Worm (Caenorhabditis elegans) whole organism, L2 larva: ENCODE measurements around the gene K02E11.6.

Experiments
- R02D3.7 ChIP-seq: fragments of 150-350 bp; optimal IDR thresholded peaks from 2 replicates; lab custom pipeline; 2014; ENCODE audit warnings: missing biosample characterization, missing genetic modification characterization
- fos-1 ChIP-seq: fragments of 150-350 bp; optimal IDR thresholded peaks from 2 replicates; lab custom pipeline; 2014; ENCODE audit warnings: missing biosample characterization, missing genetic modification characterization
- nhr-11 ChIP-seq: fragments of 150-350 bp; optimal IDR thresholded peaks from 2 replicates; lab custom pipeline; 2014; ENCODE audit warnings: missing biosample characterization, missing genetic modification characterization
- nhr-6 ChIP-seq: fragments of 150-350 bp; optimal IDR thresholded peaks from 2 replicates; lab custom pipeline; 2014; ENCODE audit warnings: missing biosample characterization, missing genetic modification characterization
- nhr-77 ChIP-seq: fragments of 150-350 bp; optimal IDR thresholded peaks from 2 replicates; lab custom pipeline; 2014; ENCODE audit warnings: missing biosample characterization, missing genetic modification characterization
- skn-1 ChIP-seq: sonication (generic microtip); optimal IDR thresholded peaks from 2 replicates; lab custom pipeline; 2017; ENCODE audit warnings: missing biosample characterization, missing genetic modification characterization
- sma-3 ChIP-seq: sonication (generic microtip); optimal IDR thresholded peaks from 2 replicates; lab custom pipeline; 2016; ENCODE audit warnings: missing genetic modification reagents, missing genetic modification characterization, missing compliant biosample characterization
- sma-9 ChIP-seq, 2 experiments: fragments of 150-350 bp in 1 of 2; sonication (generic microtip) in 1 of 2; optimal IDR thresholded peaks; 2 replicates each; lab custom pipeline; 2014 to 2016; ENCODE audit warnings: missing genetic modification characterization in 2 of 2, mild to moderate bottlenecking in 1 of 2, missing biosample characterization in 1 of 2, missing compliant biosample characterization in 1 of 2, missing genetic modification reagents in 1 of 2, moderate library complexity in 1 of 2
- unc-55 ChIP-seq: fragments of 150-350 bp; sonication (generic microtip); optimal IDR thresholded peaks from 3 replicates; lab custom pipeline; 2014; ENCODE audit warnings: missing biosample characterization, missing genetic modification reagents, missing genetic modification characterization
- unc-62 ChIP-seq: fragments of 150-350 bp; optimal IDR thresholded peaks from 2 replicates; lab custom pipeline; 2014; ENCODE audit warnings: missing biosample characterization, missing genetic modification reagents, missing genetic modification characterization
- zag-1 ChIP-seq: fragments of 150-350 bp; optimal IDR thresholded peaks from 2 replicates; lab custom pipeline; 2014; ENCODE audit warnings: missing biosample characterization, missing genetic modification characterization
- ztf-1 ChIP-seq: fragments of 200-800 bp; sonication (Bioruptor generic); conservative IDR thresholded peaks from 2 replicates; pipeline ENCODE4 v1.3.6; 2022; ENCODE audit warnings: missing genetic modification characterization, missing compliant biosample characterization

DNA sequence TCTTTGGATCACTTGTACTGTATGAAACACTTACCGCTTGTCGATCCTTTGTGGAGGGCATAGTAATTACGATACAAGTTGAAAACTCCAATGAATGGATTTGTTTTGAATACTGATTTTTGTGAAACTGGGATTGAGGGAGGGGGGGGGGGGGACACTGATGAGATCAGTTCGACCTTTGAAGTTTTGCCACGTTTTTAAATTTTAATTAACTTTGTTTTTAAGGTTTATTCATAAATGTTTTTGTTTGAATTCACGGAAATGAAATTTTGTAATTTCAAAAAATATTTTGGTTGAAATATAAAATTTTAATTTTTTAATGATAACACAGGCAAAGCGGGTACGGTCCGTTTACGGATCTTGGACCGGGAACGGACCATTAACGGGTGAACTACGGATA is 12.7 kb upstream of the K02E11.6 start, which contains the start of gene ent-3:
- TF ChIP-seq R02D3.7 (no peak), nhr-6 (tag; lab: Kevin White, UChicago) (no peak), nhr-11 (tag; lab: Kevin White, UChicago) (no peak), zag-1 (tag; lab: Kevin White, UChicago) (no peak), sma-3 (GFP tag; lab: Kevin White, UChicago) (no peak), fos-1 (tag; lab: Kevin White, UChicago) (no peak), nhr-77 (tag; lab: Kevin White, UChicago) (no peak), ztf-1 (GFP tag; lab: Robert Waterston, UW) (no peak), unc-62 (GFP tag; lab: Kevin White, UChicago) (no peak), skn-1 (tag; lab: Kevin White, UChicago) (no peak), sma-9 (GFP tag; optimal IDR thresholded peaks at IDR 0.05; lab: Kevin White, UChicago) (no peak), sma-9 (tag; optimal IDR thresholded peaks at IDR 0.05; lab: Kevin White, UChicago) (no peak), unc-55 (GFP tag; lab: Kevin White, UChicago) (no peak)
